Worm (Caenorhabditis elegans) whole organism, L4 larva: ENCODE measurements around the gene Y39A3B.8.

Experiments used
- D1046.2 ChIP-seq: fragments of 200-800 bp; sonication (Bioruptor generic); IDR thresholded peaks from 2 replicates; pipeline ENCODE4 v1.3.6; 2022; ENCODE audit warnings: missing genetic modification characterization, missing compliant biosample characterization
- F26F4.8 ChIP-seq: fragments of 200-800 bp; sonication (Bioruptor generic); conservative IDR thresholded peaks from 2 replicates; pipeline ENCODE4 v1.3.6; 2022; ENCODE audit warnings: missing genetic modification characterization, missing compliant biosample characterization
- R02D3.7 ChIP-seq: fragments of 150-350 bp; sonication (generic microtip); optimal IDR thresholded peaks from 3 replicates; lab custom pipeline; 2014; ENCODE audit warnings: missing biosample characterization, missing genetic modification characterization
- T20F7.1 ChIP-seq: fragments of 200-800 bp; sonication (Bioruptor generic); optimal IDR thresholded peaks from 2 replicates; lab custom pipeline; 2018; ENCODE audit warnings: mild to moderate bottlenecking, missing genetic modification characterization, missing compliant biosample characterization
- Y5F2A.4 ChIP-seq: fragments of 200-800 bp; sonication (Bioruptor generic); optimal IDR thresholded peaks from 2 replicates; lab custom pipeline; 2018; ENCODE audit warnings: mild to moderate bottlenecking, missing genetic modification characterization, missing compliant biosample characterization
- ZK337.2 ChIP-seq: fragments of 200-800 bp; sonication (Bioruptor generic); IDR thresholded peaks from 2 replicates; pipeline ENCODE4 v1.3.6; 2022; ENCODE audit warnings: missing genetic modification reagents, missing genetic modification characterization, missing compliant biosample characterization
- aha-1 ChIP-seq: fragments of 150-350 bp; peaks from one replicate; lab custom pipeline; 2014; ENCODE audit warnings: missing biosample characterization, missing genetic modification characterization
- ama-1 ChIP-seq: fragments of 150-350 bp; optimal IDR thresholded peaks from 2 replicates; lab custom pipeline; 2014; ENCODE audit warnings: inconsistent platforms, mixed read lengths
- ceh-28 ChIP-seq: fragments of 150-350 bp; optimal IDR thresholded peaks from 2 replicates; lab custom pipeline; 2014; ENCODE audit warnings: missing biosample characterization, missing genetic modification reagents, missing genetic modification characterization
- ceh-62 ChIP-seq: sonication (generic microtip); optimal IDR thresholded peaks from 2 replicates; lab custom pipeline; 2017; ENCODE audit warnings: missing biosample characterization, missing genetic modification characterization
- cey-2 ChIP-seq: sonication (generic microtip); optimal IDR thresholded peaks from 3 replicates; lab custom pipeline; 2017; ENCODE audit warnings: missing genetic modification characterization, mild to moderate bottlenecking, missing compliant biosample characterization, antibody characterized with exemption, borderline replicate concordance; ENCODE audit not compliant: insufficient read depth
- ctbp-1 ChIP-seq: fragments of 200-800 bp; sonication (Bioruptor generic); IDR thresholded peaks from 2 replicates; pipeline ENCODE4 v1.3.6; 2022; ENCODE audit warnings: missing genetic modification reagents, missing genetic modification characterization, missing compliant biosample characterization
- egl-43 ChIP-seq: fragments of 200-800 bp; sonication (Bioruptor generic); IDR thresholded peaks from 2 replicates; pipeline ENCODE4 v1.3.6; 2022; ENCODE audit warnings: missing genetic modification reagents, missing genetic modification characterization, missing compliant biosample characterization
- gei-8 ChIP-seq: fragments of 200-800 bp; sonication (Bioruptor generic); optimal IDR thresholded peaks from 2 replicates; lab custom pipeline; 2018; ENCODE audit warnings: mild to moderate bottlenecking, missing genetic modification characterization, missing compliant biosample characterization
- lin-13 ChIP-seq: fragments of 150-350 bp; optimal IDR thresholded peaks from 2 replicates; lab custom pipeline; 2014; ENCODE audit warnings: missing biosample characterization, missing genetic modification reagents, missing genetic modification characterization
- lin-38 ChIP-seq: fragments of 200-800 bp; sonication (Bioruptor generic); IDR thresholded peaks from 2 replicates; pipeline ENCODE4 v1.3.6; 2022; ENCODE audit warnings: missing genetic modification reagents, missing genetic modification characterization, missing compliant biosample characterization
- lsy-2 ChIP-seq, 2 experiments: fragments of 150-350 bp in 1 of 2; sonication (generic microtip) in 1 of 2; optimal IDR thresholded peaks; 2 replicates each; lab custom pipeline; 2014 to 2017; ENCODE audit warnings: missing biosample characterization in 2 of 2, missing genetic modification characterization in 2 of 2
- madf-5 ChIP-seq, 2 experiments: fragments of 200-800 bp; sonication (Bioruptor generic); IDR thresholded peaks; 2 replicates each; pipeline ENCODE4 v1.3.6; 2022; ENCODE audit warnings: missing compliant biosample characterization in 2 of 2, missing genetic modification characterization in 2 of 2
- mep-1 ChIP-seq: fragments of 150-350 bp; sonication (generic microtip); optimal IDR thresholded peaks from 3 replicates; lab custom pipeline; 2014; ENCODE audit warnings: missing biosample characterization, missing genetic modification characterization
- mes-2 ChIP-seq: sonication (generic microtip); optimal IDR thresholded peaks from 2 replicates; lab custom pipeline; 2016; ENCODE audit warnings: missing genotype, mild to moderate bottlenecking, missing genetic modification characterization, missing compliant biosample characterization; ENCODE audit not compliant: poor library complexity, severe bottlenecking
- nhr-10 ChIP-seq: fragments of 150-350 bp; optimal IDR thresholded peaks from 2 replicates; lab custom pipeline; 2014; ENCODE audit warnings: missing biosample characterization, missing genetic modification characterization
- nhr-102 ChIP-seq: sonication (generic microtip); optimal IDR thresholded peaks from 2 replicates; lab custom pipeline; 2016; ENCODE audit warnings: mild to moderate bottlenecking, missing genetic modification characterization, moderate library complexity, missing compliant biosample characterization
- nhr-11 ChIP-seq: fragments of 150-350 bp; optimal IDR thresholded peaks from 2 replicates; lab custom pipeline; 2014; ENCODE audit warnings: missing biosample characterization, missing genetic modification characterization
- nhr-237 ChIP-seq: sonication (generic microtip); optimal IDR thresholded peaks from 2 replicates; lab custom pipeline; 2017; ENCODE audit warnings: missing biosample characterization, missing genetic modification characterization
- nhr-48 ChIP-seq: sonication (generic microtip); optimal IDR thresholded peaks from 2 replicates; lab custom pipeline; 2016; ENCODE audit warnings: mild to moderate bottlenecking, missing genetic modification characterization, missing compliant biosample characterization
- nhr-6 ChIP-seq: fragments of 150-350 bp; optimal IDR thresholded peaks from 2 replicates; lab custom pipeline; 2014; ENCODE audit warnings: missing biosample characterization, missing genetic modification characterization
- nhr-76 ChIP-seq: fragments of 150-350 bp; optimal IDR thresholded peaks from 2 replicates; lab custom pipeline; 2014; ENCODE audit warnings: missing biosample characterization, missing genetic modification characterization
- set-16 ChIP-seq: fragments of 200-800 bp; sonication (Bioruptor generic); IDR thresholded peaks from 2 replicates; pipeline ENCODE4 v1.3.6; 2022; ENCODE audit warnings: missing genetic modification reagents, missing genetic modification characterization, missing compliant biosample characterization
- snpc-1.2 ChIP-seq: fragments of 200-800 bp; sonication (Bioruptor generic); IDR thresholded peaks from 2 replicates; pipeline ENCODE4 v1.3.6; 2022; ENCODE audit warnings: missing genetic modification reagents, missing genetic modification characterization, missing compliant biosample characterization
- spr-1 ChIP-seq: sonication (generic microtip); optimal IDR thresholded peaks from 2 replicates; lab custom pipeline; 2016; ENCODE audit warnings: mild to moderate bottlenecking, missing genetic modification characterization, missing compliant biosample characterization
- unc-62 ChIP-seq, 3 experiments: fragments of 150-350 bp in 1 of 3; sonication (generic microtip); optimal IDR thresholded peaks in 2 of 3; peaks in 1 of 3; 1 replicate in 1 of 3; 2 replicates in 2 of 3; lab custom pipeline; 2014 to 2017; ENCODE audit warnings: missing biosample characterization in 3 of 3, missing genetic modification characterization in 3 of 3, missing genetic modification reagents in 3 of 3, missing genotype in 1 of 3

Y39A3B.8 gene

DNA sequence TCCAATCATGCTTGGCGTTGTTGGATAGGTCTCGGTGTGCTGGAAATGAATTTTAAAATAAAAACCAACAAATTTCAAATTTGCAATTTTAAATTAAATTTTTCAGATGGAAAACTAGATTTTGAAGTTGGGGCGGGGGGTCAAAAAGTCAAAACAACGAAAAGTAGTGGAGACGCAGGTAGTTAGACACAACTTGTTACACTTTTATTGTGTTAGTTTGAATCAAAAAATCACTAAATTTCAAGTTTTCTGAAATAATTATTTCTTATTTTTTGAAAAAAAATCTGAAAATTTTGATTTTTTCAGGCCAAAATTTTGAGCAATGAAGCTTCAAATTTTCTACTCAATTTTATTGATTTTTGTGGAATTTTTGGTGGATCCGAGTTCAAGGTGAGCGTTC, at the start of gene Y39A3B.8:
TSS of gene Y39A3B.8 (plus strand) at position 301 of the 400 bp plus-strand sequence.
- TF ChIP-seq ama-1 (lab: Kevin White, UChicago) (no peak), ZK337.2 (no peak), unc-62 (GFP tag; optimal IDR thresholded peaks at IDR 0.05 in 1 of 2; lab: Kevin White, UChicago) (peak in 1 of 2 experiments; percentile 34), unc-62 (tag; optimal IDR thresholded peaks at IDR 0.05; lab: Kevin White, UChicago) (no peak), egl-43 (GFP tag; lab: Robert Waterston, UW) (no peak)

DNA sequence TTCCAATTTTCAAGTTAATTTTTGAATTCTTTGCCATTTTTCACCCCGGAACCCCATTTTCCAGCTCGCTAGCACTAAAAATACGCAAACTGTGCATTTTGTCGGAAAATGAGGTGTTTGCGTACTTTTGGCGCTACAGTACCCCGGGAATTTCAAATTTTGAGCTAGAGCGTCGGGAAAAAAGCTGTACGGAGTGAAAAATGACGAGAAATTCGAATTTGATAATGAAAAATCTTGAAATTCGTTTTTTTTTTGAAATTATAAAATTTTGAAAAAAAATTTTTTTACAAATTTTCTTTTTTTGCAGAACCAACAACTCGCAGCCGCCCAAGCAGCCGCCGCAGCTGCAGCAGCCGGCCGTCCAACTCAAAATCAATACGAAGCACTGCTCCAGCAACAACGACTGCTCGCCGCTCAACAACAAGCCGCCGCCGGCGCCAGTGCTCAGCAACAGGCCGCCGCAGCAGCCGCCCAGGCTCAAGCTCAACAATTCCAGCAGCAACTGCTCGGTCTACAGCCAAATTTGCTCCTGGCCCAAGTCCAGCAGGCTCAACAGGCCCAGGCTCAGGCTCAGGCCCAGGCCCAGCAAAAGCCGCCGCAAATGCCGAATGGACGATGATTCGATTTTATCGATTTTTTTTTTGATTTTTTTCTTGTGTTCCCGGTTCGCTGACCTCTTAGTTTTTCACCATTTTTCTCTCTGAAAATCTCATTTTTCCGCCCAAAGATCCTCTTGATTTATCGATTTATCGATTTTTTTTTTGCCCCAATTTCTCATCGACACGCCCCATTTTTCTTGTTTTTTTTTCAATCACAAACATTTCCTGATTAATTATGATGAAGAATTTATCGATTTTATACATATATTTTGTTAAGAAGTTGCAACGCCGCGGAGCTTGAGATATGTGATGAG, 48.8 kb upstream of the Y39A3B.8 start:
- no peak for TF ChIP-seq ceh-62 (tag; lab: Kevin White, UChicago)
- TF ChIP-seq lin-13 (GFP tag; lab: Kevin White, UChicago) = peak; percentile 51
- peak; percentile 97 for TF ChIP-seq set-16
- TF ChIP-seq lsy-2 (tag; optimal IDR thresholded peaks at IDR 0.05; lab: Kevin White, UChicago) = peak; percentile 21 to 61
- TF ChIP-seq egl-43 (GFP tag; lab: Robert Waterston, UW) = peak; percentile 70
- TF ChIP-seq ceh-28 (tag; lab: Kevin White, UChicago) = peak; percentile 99
- no peak for TF ChIP-seq nhr-48 (tag; lab: Kevin White, UChicago)
- peak in 1 of 2 experiments; percentile 58 for TF ChIP-seq unc-62 (GFP tag; optimal IDR thresholded peaks at IDR 0.05 in 1 of 2; lab: Kevin White, UChicago)
- no peak for TF ChIP-seq unc-62 (tag; optimal IDR thresholded peaks at IDR 0.05; lab: Kevin White, UChicago)
- TF ChIP-seq aha-1 (tag; lab: Kevin White, UChicago) = peak; percentile 67
- TF ChIP-seq snpc-1.2 (GFP tag; lab: Robert Waterston, UW) = 0 out of 2 replicates have a peak, but pooled peaks have one; percentile 40
- TF ChIP-seq T20F7.1 (GFP tag; lab: Kevin White, UChicago) = no peak

DNA sequence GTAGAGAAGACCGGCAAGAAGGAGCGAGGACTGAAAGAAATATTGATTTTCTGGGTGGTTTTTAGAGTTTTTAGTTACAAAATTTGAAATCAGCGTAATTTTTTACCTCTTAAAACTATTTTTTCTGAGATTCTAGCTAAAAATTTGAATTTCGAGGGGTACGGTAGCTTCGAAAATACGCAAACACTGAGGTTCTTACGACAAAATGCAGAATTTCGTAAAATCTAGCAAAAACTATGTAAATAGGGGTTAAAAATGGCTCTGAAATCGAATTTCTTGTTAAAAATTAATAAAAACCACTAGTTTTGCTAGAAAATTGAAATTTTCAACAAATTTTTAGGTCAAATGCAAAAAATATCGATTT, 48.2 kb upstream of the Y39A3B.8 start:
- TF ChIP-seq egl-43 (GFP tag; lab: Robert Waterston, UW) (no peak), mep-1 (tag; lab: Kevin White, UChicago) (no peak), nhr-11 (tag; lab: Kevin White, UChicago) (peak; percentile 22), F26F4.8 (GFP tag; lab: Robert Waterston, UW) (no peak), R02D3.7 (tag; lab: Kevin White, UChicago) (no peak), spr-1 (tag; lab: Kevin White, UChicago) (no peak)

DNA sequence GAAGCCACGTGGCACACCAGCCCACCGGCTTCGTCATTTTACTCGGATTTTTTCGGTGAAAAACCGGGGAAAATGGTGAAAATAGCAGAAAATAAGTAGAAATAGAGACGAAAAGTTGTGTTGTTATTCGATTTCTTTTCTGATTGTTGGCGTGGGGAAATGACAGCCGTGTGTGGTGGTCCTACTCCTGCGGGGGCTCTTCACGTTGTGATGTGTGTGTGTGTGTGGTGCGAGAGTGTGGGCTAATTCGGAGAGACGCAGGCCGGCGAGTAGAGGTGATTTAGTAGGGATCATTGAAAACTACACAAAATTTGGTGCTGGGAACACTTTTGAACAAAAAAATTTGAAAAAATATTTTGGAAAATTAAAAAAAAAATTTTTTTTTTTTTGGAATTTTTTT, 44.3 kb upstream of the Y39A3B.8 start, which contains the start of gene F53A3.1:
TSS of gene F53A3.1 (minus strand) at position 150 of the 400 bp plus-strand sequence.
- TF ChIP-seq mes-2 = no peak
- no peak for TF ChIP-seq ctbp-1 (GFP tag; lab: Robert Waterston, UW)
- no peak for TF ChIP-seq F26F4.8 (GFP tag; lab: Robert Waterston, UW)
- TF ChIP-seq nhr-10 (tag; lab: Kevin White, UChicago) = no peak
- TF ChIP-seq aha-1 (tag; lab: Kevin White, UChicago) = peak; percentile 99
- no peak for TF ChIP-seq Y5F2A.4 (GFP tag; lab: Kevin White, UChicago)
- no peak for TF ChIP-seq nhr-237 (tag; lab: Kevin White, UChicago)

DNA sequence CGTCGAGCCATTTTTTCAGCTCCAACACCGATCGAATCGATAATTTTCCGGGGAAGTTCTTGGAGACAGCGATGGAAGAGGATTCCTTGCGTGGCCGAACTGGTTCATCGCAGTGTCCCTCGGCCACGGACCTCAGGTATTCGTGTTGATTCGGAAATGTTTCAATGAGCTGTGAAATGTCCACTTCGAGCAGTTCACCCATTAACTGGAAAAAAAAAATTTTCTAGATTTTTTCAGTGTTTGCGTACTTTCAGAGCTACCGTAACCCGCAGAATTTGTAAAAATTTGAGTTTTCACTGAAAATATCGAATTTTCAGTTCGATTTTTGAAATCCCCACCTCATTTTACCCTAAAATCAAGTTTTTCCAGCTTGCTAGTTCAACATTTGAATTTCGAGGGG, 39.9 kb upstream of the Y39A3B.8 start:
- TF ChIP-seq set-16 (peak; percentile 17; the same call in 1 of the 2 replicates), madf-5 (GFP tag; IDR thresholded peaks at IDR 0.05; lab: Robert Waterston, UW) (no peak)

DNA sequence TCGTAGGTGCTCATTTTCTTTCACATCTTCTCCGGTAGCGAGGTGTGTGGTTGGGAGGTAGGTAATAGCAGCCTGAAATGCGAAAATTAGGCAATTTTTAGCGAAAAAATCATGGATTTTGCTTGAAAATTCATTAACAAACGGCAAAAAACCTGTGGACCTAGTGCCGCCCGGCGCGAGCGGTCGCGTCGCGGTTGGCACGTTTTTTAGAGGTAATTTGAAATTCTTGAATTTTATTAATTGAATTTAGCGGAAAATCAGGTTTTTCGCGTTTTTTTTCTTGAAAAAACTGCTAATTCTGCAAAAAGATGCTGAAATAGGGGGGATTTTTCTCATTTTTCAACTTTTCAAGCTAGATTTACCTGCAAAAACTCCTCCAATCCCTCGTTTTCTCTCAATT, 38.4 kb upstream of the Y39A3B.8 start:
- TF ChIP-seq nhr-76 (tag; lab: Kevin White, UChicago) = no peak
- no peak for TF ChIP-seq cey-2 (tag; lab: Kevin White, UChicago)
- no peak for TF ChIP-seq gei-8 (GFP tag; lab: Kevin White, UChicago)
- peak in 1 of 2 experiments; percentile 10 for TF ChIP-seq unc-62 (GFP tag; optimal IDR thresholded peaks at IDR 0.05 in 1 of 2; lab: Kevin White, UChicago)
- no peak for TF ChIP-seq unc-62 (tag; optimal IDR thresholded peaks at IDR 0.05; lab: Kevin White, UChicago)
- TF ChIP-seq nhr-6 = no peak
- no peak for TF ChIP-seq nhr-102
- TF ChIP-seq lin-38 (GFP tag; lab: Robert Waterston, UW) = 0 out of 2 replicates have a peak, but pooled peaks have one; percentile 9
- no peak for TF ChIP-seq D1046.2 (GFP tag; lab: Robert Waterston, UW)
- no peak for TF ChIP-seq R02D3.7 (tag; lab: Kevin White, UChicago)
